Worm (Caenorhabditis elegans) whole organism, late embryonic: ENCODE measurements around the gene Y41D4B.14.

Experiments
- ceh-18 ChIP-seq: sonication (generic microtip); optimal IDR thresholded peaks from 2 replicates; lab custom pipeline; 2016; ENCODE audit warnings: missing genetic modification characterization, missing compliant biosample characterization
- dve-1 ChIP-seq: sonication (generic microtip); optimal IDR thresholded peaks from 2 replicates; lab custom pipeline; 2017; ENCODE audit warnings: antibody characterized with exemption, mild to moderate bottlenecking, missing genetic modification characterization, missing compliant biosample characterization

Y41D4B.14 gene

ce11 chrIV:1628281-1628680 is 51.5 kb downstream of the Y41D4B.14 start:
- TF ChIP-seq dve-1 = peak; percentile 74
- TF ChIP-seq ceh-18 = no peak
